Fruit fly (Drosophila melanogaster) whole organism, pupa: ENCODE measurements around the gene Prosbeta5R2.

Source experiments
- CG10348 ChIP-seq: fragments of 200-800 bp; sonication (Bioruptor generic); IDR thresholded peaks from 2 replicates; pipeline ENCODE4 v1.3.6; 2022; ENCODE audit warnings: missing biosample characterization, missing genetic modification characterization
- CG14655 ChIP-seq: fragments of 200-800 bp; sonication (Bioruptor generic); optimal IDR thresholded peaks from 3 replicates; lab custom pipeline; 2017; ENCODE audit warnings: mild to moderate bottlenecking, missing biosample characterization, missing genetic modification reagents, missing genetic modification characterization
- CG15710 ChIP-seq: fragments of 200-800 bp; sonication (Bioruptor generic); optimal IDR thresholded peaks from 2 replicates; lab custom pipeline; 2018; ENCODE audit warnings: missing biosample characterization, mild to moderate bottlenecking, missing genetic modification characterization, moderate library complexity
- CG32121 ChIP-seq: fragments of 200-800 bp; sonication (Bioruptor generic); IDR thresholded peaks from 2 replicates; pipeline ENCODE4 v1.3.6; 2022; ENCODE audit warnings: missing biosample characterization, missing genetic modification characterization
- CG34367 ChIP-seq: fragments of 200-800 bp; sonication (Bioruptor generic); optimal IDR thresholded peaks from 2 replicates; lab custom pipeline; 2018; ENCODE audit warnings: missing biosample characterization, mild to moderate bottlenecking, missing genetic modification characterization
- CG9948 ChIP-seq: fragments of 200-800 bp; sonication (Bioruptor generic); optimal IDR thresholded peaks from 2 replicates; lab custom pipeline; 2018; ENCODE audit warnings: missing biosample characterization, mild to moderate bottlenecking, missing genetic modification characterization, moderate library complexity
- D1 ChIP-seq: fragments of 200-800 bp; sonication (Bioruptor generic); optimal IDR thresholded peaks from 2 replicates; lab custom pipeline; 2018; ENCODE audit warnings: missing biosample characterization, mild to moderate bottlenecking, missing genetic modification characterization, moderate library complexity
- EcR ChIP-seq: fragments of 200-800 bp; sonication (Bioruptor generic); optimal IDR thresholded peaks from 3 replicates; lab custom pipeline; 2019; ENCODE audit warnings: missing biosample characterization, missing genetic modification characterization, mild to moderate bottlenecking, moderate library complexity, missing genetic modification reagents
- Pif1B ChIP-seq: fragments of 200-800 bp; sonication (Bioruptor generic); optimal IDR thresholded peaks from 3 replicates; lab custom pipeline; 2016; ENCODE audit warnings: missing biosample characterization, missing genetic modification characterization
- gl ChIP-seq: fragments of 200-800 bp; sonication (Bioruptor generic); optimal IDR thresholded peaks from 2 replicates; lab custom pipeline; 2018; ENCODE audit warnings: missing biosample characterization, mild to moderate bottlenecking, missing genetic modification characterization

DNA sequence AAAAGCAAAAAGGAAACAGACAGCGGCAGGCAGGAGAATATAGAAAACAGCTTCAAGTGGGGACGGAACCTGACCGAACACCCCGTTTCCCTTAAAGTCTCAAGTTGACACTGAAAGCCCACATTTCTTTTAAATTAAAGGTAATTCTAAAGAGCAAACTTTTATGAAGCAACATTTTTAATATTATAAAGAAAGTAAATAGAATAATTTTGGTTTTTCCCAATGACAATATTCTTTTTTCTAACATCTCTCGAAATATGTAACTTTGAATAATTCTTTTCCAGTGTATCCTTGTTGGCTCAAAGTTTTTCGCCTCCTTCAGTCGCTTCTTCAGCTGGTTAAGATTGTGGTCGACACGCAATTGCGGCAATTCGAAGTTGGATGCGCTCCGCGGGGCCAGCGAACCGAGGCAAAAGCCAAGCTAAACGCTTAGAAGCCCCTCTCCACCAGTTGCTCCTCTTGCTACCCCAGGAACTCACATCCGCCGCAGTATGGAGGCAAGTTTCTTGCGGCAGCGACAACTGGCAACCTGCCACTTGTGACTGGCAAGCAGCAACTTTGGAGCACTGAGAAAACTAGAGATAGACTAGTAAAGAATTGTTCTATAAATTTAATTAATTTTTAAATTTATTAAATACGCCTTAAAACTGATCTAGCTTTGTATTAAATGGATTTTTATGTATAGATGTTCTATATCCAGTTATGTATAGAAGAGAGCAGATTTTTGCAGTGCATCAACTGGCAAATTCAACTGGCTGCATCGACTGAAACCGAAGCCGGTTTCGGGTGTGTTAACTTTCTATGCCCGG is 13.0 kb downstream of the Prosbeta5R2 start:
- TF ChIP-seq Pif1B (GFP tag; lab: Kevin White, UChicago) (peak; percentile 68), D1 (tag; lab: Kevin White, UChicago) (peak; percentile 1), EcR (GFP tag; lab: Kevin White, UChicago) (peak; percentile 23), CG15710 (tag; lab: Kevin White, UChicago) (peak; percentile 76), CG10348 (GFP tag; lab: Robert Waterston, UW) (peak; percentile 53; the same call in 1 of the 2 replicates), CG34367 (tag; lab: Kevin White, UChicago) (peak; percentile 58), gl (peak; percentile 14), CG14655 (GFP tag; lab: Kevin White, UChicago) (peak; percentile 80), CG32121 (GFP tag; lab: Robert Waterston, UW) (peak; percentile 95), CG9948 (tag; lab: Kevin White, UChicago) (peak; percentile 76)
